Worm (Caenorhabditis elegans) whole organism, late embryonic: ENCODE results near the gene Y73B6BL.288.

Source experiments
- ama-1 ChIP-seq: fragments of 150-350 bp; optimal IDR thresholded peaks from 2 replicates; lab custom pipeline; 2014
- ceh-31 ChIP-seq: sonication (generic microtip); optimal IDR thresholded peaks from 2 replicates; lab custom pipeline; 2016; ENCODE audit warnings: missing genetic modification characterization, missing compliant biosample characterization
- ceh-48 ChIP-seq: sonication (generic microtip); optimal IDR thresholded peaks from 2 replicates; lab custom pipeline; 2016; ENCODE audit warnings: missing genetic modification characterization, inconsistent platforms, missing compliant biosample characterization
- elt-2 ChIP-seq: sonication (generic microtip); optimal IDR thresholded peaks from 2 replicates; lab custom pipeline; 2016; ENCODE audit warnings: missing genetic modification reagents, missing genetic modification characterization, missing compliant biosample characterization
- elt-4 ChIP-seq: sonication (generic microtip); optimal IDR thresholded peaks from 2 replicates; lab custom pipeline; 2016; ENCODE audit warnings: missing genetic modification characterization, missing compliant biosample characterization
- pha-2 ChIP-seq: sonication (generic microtip); optimal IDR thresholded peaks from 2 replicates; lab custom pipeline; 2017; ENCODE audit warnings: mild to moderate bottlenecking, missing genetic modification characterization, missing compliant biosample characterization
- pqm-1 ChIP-seq: sonication (generic microtip); optimal IDR thresholded peaks from 2 replicates; lab custom pipeline; 2016; ENCODE audit warnings: missing genetic modification characterization, missing compliant biosample characterization
- ttx-3 ChIP-seq: sonication (generic microtip); optimal IDR thresholded peaks from 2 replicates; lab custom pipeline; 2016; ENCODE audit warnings: missing genetic modification reagents, missing genetic modification characterization, missing compliant biosample characterization

The Y73B6BL.288 gene

ce11 chrIV:6294081-6294480 lies 48.2 kb downstream of the Y73B6BL.288 start, which contains the start of gene hil-2:
Gene hil-2 (plus strand): TSS chrIV:6294240.
- TF ChIP-seq elt-4 (tag; lab: Kevin White, UChicago) (no peak), pqm-1 (no peak), elt-2 (tag; lab: Kevin White, UChicago) (peak; percentile 26), pha-2 (tag; lab: Kevin White, UChicago) (no peak), ttx-3 (tag; lab: Kevin White, UChicago) (no peak), ceh-31 (peak; percentile 53), ama-1 (lab: Kevin White, UChicago) (peak; percentile 34), ceh-48 (tag; lab: Kevin White, UChicago) (no peak)
